Fruit fly (Drosophila melanogaster) whole organism, embryonic: ENCODE data around the gene CG15641.

Experiments
- CG10431 ChIP-seq: fragments of 200-800 bp; sonication (Bioruptor generic); optimal IDR thresholded peaks from 3 replicates; lab custom pipeline; 2018; ENCODE audit warnings: missing biosample characterization, mild to moderate bottlenecking, missing genetic modification characterization
- CG10543 ChIP-seq: fragments of 200-800 bp; sonication (Bioruptor generic); optimal IDR thresholded peaks from 3 replicates; lab custom pipeline; 2017; ENCODE audit warnings: missing biosample characterization, mild to moderate bottlenecking, missing genetic modification characterization, moderate library complexity
- CG10565 ChIP-seq: fragments of 200-800 bp; sonication (Bioruptor generic); optimal IDR thresholded peaks from 3 replicates; lab custom pipeline; 2016; ENCODE audit warnings: missing biosample characterization, mild to moderate bottlenecking, missing genetic modification characterization
- CG10979 ChIP-seq: fragments of 200-800 bp; sonication (Bioruptor generic); optimal IDR thresholded peaks from 2 replicates; lab custom pipeline; 2018; ENCODE audit warnings: missing biosample characterization, mild to moderate bottlenecking, missing genetic modification characterization, moderate library complexity
- CG11723 ChIP-seq: fragments of 200-800 bp; sonication (Bioruptor generic); optimal IDR thresholded peaks from 2 replicates; lab custom pipeline; 2017; ENCODE audit warnings: missing biosample characterization, mild to moderate bottlenecking, missing genetic modification characterization
- CG12104 ChIP-seq: fragments of 200-800 bp; sonication (Bioruptor generic); optimal IDR thresholded peaks from 3 replicates; lab custom pipeline; 2016; ENCODE audit warnings: missing biosample characterization, missing genetic modification characterization
- CG2199 ChIP-seq: fragments of 200-800 bp; sonication (Bioruptor generic); IDR thresholded peaks from 3 replicates; pipeline ENCODE4 v1.3.6; 2022; ENCODE audit warnings: missing biosample characterization, missing genetic modification characterization
- CG3065 ChIP-seq: fragments of 200-800 bp; sonication (Bioruptor generic); optimal IDR thresholded peaks from 2 replicates; lab custom pipeline; 2016; ENCODE audit warnings: missing biosample characterization, missing genetic modification characterization
- CG42726 ChIP-seq: fragments of 200-800 bp; sonication (Bioruptor generic); IDR thresholded peaks from 2 replicates; pipeline ENCODE4 v1.3.6; 2022; ENCODE audit warnings: missing biosample characterization, missing genetic modification characterization; ENCODE audit not compliant: partially characterized antibody
- CG4730 ChIP-seq: fragments of 200-800 bp; sonication (Bioruptor generic); IDR thresholded peaks from 2 replicates; pipeline ENCODE4 v1.3.6; 2022; ENCODE audit warnings: missing biosample characterization, missing genetic modification characterization
- CG7987 ChIP-seq: fragments of 200-800 bp; sonication (Bioruptor generic); optimal IDR thresholded peaks from 2 replicates; lab custom pipeline; 2018; ENCODE audit warnings: missing biosample characterization, mild to moderate bottlenecking, missing genetic modification characterization, moderate library complexity
- CG8281 ChIP-seq: fragments of 200-800 bp; sonication (Bioruptor generic); optimal IDR thresholded peaks from 2 replicates; lab custom pipeline; 2018; ENCODE audit warnings: missing biosample characterization, mild to moderate bottlenecking, missing genetic modification characterization, moderate library complexity
- CG8290 ChIP-seq, 3 experiments: fragments of 200-800 bp; sonication (Bioruptor generic); optimal IDR thresholded peaks; 2 replicates each; lab custom pipeline; 2016 to 2019; ENCODE audit warnings: missing biosample characterization in 3 of 3, missing genetic modification characterization in 3 of 3, mild to moderate bottlenecking in 2 of 3, moderate library complexity in 1 of 3
- CrebB ChIP-seq: fragments of 200-800 bp; sonication (Bioruptor generic); optimal IDR thresholded peaks from 3 replicates; lab custom pipeline; 2018; ENCODE audit warnings: missing biosample characterization, mild to moderate bottlenecking, missing genetic modification characterization
- Dad ChIP-seq: fragments of 200-800 bp; sonication (Bioruptor generic); optimal IDR thresholded peaks from 3 replicates; lab custom pipeline; 2016; ENCODE audit warnings: missing biosample characterization, missing genetic modification characterization
- HLH4C ChIP-seq: fragments of 200-800 bp; sonication (Bioruptor generic); IDR thresholded peaks from 3 replicates; pipeline ENCODE4 v1.3.6; 2022; ENCODE audit warnings: missing biosample characterization, missing genetic modification characterization; ENCODE audit not compliant: partially characterized antibody
- HLHmδ ChIP-seq: fragments of 200-800 bp; sonication (Bioruptor generic); optimal IDR thresholded peaks from 2 replicates; lab custom pipeline; 2018; ENCODE audit warnings: missing biosample characterization, mild to moderate bottlenecking, missing genetic modification characterization, moderate library complexity
- Hey ChIP-seq: fragments of 200-800 bp; sonication (Bioruptor generic); optimal IDR thresholded peaks from 3 replicates; lab custom pipeline; 2018; ENCODE audit warnings: missing biosample characterization, mild to moderate bottlenecking, missing genetic modification characterization
- Hr3 ChIP-seq: fragments of 200-800 bp; sonication (Bioruptor generic); optimal IDR thresholded peaks from 3 replicates; lab custom pipeline; 2016; ENCODE audit warnings: missing biosample characterization, missing genetic modification characterization
- Nf-YA ChIP-seq: fragments of 200-800 bp; sonication (Bioruptor generic); IDR thresholded peaks from 2 replicates; pipeline ENCODE4 v1.3.6; 2022; ENCODE audit warnings: missing biosample characterization, missing genetic modification characterization
- Ravus ChIP-seq: fragments of 200-800 bp; sonication (Bioruptor generic); IDR thresholded peaks from 2 replicates; pipeline ENCODE4 v1.3.6; 2022; ENCODE audit warnings: missing biosample characterization, missing genetic modification characterization
- Side ChIP-seq: fragments of 200-800 bp; sonication (Bioruptor generic); optimal IDR thresholded peaks from 2 replicates; lab custom pipeline; 2016; ENCODE audit warnings: missing biosample characterization, missing genetic modification characterization
- Spps ChIP-seq: fragments of 200-800 bp; sonication (Bioruptor generic); optimal IDR thresholded peaks from 2 replicates; lab custom pipeline; 2018; ENCODE audit warnings: missing biosample characterization, mild to moderate bottlenecking, missing genetic modification characterization
- TFAM ChIP-seq: fragments of 200-800 bp; sonication (Bioruptor generic); optimal IDR thresholded peaks from 2 replicates; lab custom pipeline; 2017; ENCODE audit warnings: missing biosample characterization, missing genetic modification characterization, inconsistent platforms
- aop ChIP-seq: fragments of 200-800 bp; sonication (Bioruptor generic); IDR thresholded peaks from 2 replicates; pipeline ENCODE4 v1.3.6; 2022; ENCODE audit warnings: missing biosample characterization, missing genetic modification characterization
- bab2 ChIP-seq: fragments of 200-800 bp; sonication (Bioruptor generic); optimal IDR thresholded peaks from 2 replicates; lab custom pipeline; 2016; ENCODE audit warnings: missing biosample characterization, missing genetic modification characterization
- bsh ChIP-seq, 2 experiments: fragments of 200-800 bp; sonication (Bioruptor generic); optimal IDR thresholded peaks; 2 replicates each; lab custom pipeline; 2017 to 2018; ENCODE audit warnings: mild to moderate bottlenecking in 2 of 2, missing biosample characterization in 2 of 2, missing genetic modification characterization in 2 of 2, moderate library complexity in 1 of 2
- chif ChIP-seq, 2 experiments: fragments of 200-800 bp; sonication (Bioruptor generic); optimal IDR thresholded peaks; 3 replicates each; lab custom pipeline; 2016; ENCODE audit warnings: missing biosample characterization in 2 of 2, missing genetic modification characterization in 2 of 2
- croc ChIP-seq: fragments of 200-800 bp; sonication (Bioruptor generic); conservative IDR thresholded peaks from 3 replicates; pipeline ENCODE4 v1.3.6; 2022; ENCODE audit warnings: missing biosample characterization, missing genetic modification characterization
- eyg ChIP-seq: fragments of 200-800 bp; sonication (Bioruptor generic); optimal IDR thresholded peaks from 3 replicates; lab custom pipeline; 2016; ENCODE audit warnings: missing biosample characterization, missing genetic modification characterization
- fru ChIP-seq: fragments of >200 bp; optimal IDR thresholded peaks from 2 replicates; lab custom pipeline; 2017
- gcm2 ChIP-seq: fragments of 200-800 bp; sonication (Bioruptor generic); optimal IDR thresholded peaks from 2 replicates; lab custom pipeline; 2016; ENCODE audit warnings: missing biosample characterization, missing genetic modification characterization
- hb ChIP-seq: fragments of 200-800 bp; sonication (Bioruptor generic); IDR thresholded peaks from 3 replicates; pipeline ENCODE4 v1.3.6; 2022; ENCODE audit warnings: missing biosample characterization, missing genetic modification characterization; ENCODE audit not compliant: partially characterized antibody
- hbn ChIP-seq: fragments of 200-800 bp; sonication (Bioruptor generic); IDR thresholded peaks from 2 replicates; pipeline ENCODE4 v1.3.6; 2022; ENCODE audit warnings: missing biosample characterization, missing genetic modification characterization; ENCODE audit not compliant: partially characterized antibody
- hkb ChIP-seq, 2 experiments: fragments of 200-800 bp in 1 of 2; fragments of >200 bp in 1 of 2; sonication (Bioruptor generic) in 1 of 2; IDR thresholded peaks in 1 of 2; optimal IDR thresholded peaks in 1 of 2; 2 replicates each; pipeline versions ENCODE4 v1.3.6 to Lab custom; 2017 to 2022; ENCODE audit warnings: missing biosample characterization in 1 of 2, missing genetic modification characterization in 1 of 2
- ken ChIP-seq: fragments of 200-800 bp; sonication (Bioruptor generic); IDR thresholded peaks from 3 replicates; pipeline ENCODE4 v1.3.6; 2022; ENCODE audit warnings: missing biosample characterization, missing genetic modification characterization
- nerfin-1 ChIP-seq: fragments of 200-800 bp; sonication (Bioruptor generic); optimal IDR thresholded peaks from 3 replicates; lab custom pipeline; 2019; ENCODE audit warnings: missing biosample characterization, mild to moderate bottlenecking, missing genetic modification characterization, moderate library complexity
- oc ChIP-seq: fragments of 200-800 bp; sonication (Bioruptor generic); optimal IDR thresholded peaks from 2 replicates; lab custom pipeline; 2018; ENCODE audit warnings: missing biosample characterization, mild to moderate bottlenecking, missing genetic modification characterization, moderate library complexity
- phol ChIP-seq: fragments of 200-800 bp; sonication (Bioruptor generic); optimal IDR thresholded peaks from 3 replicates; lab custom pipeline; 2018; ENCODE audit warnings: missing biosample characterization, mild to moderate bottlenecking, missing genetic modification characterization, moderate library complexity
- ro ChIP-seq: fragments of 200-800 bp; sonication (Bioruptor generic); IDR thresholded peaks from 2 replicates; pipeline ENCODE4 v1.3.6; 2022; ENCODE audit warnings: missing biosample characterization, missing genetic modification characterization
- run ChIP-seq: fragments of 200-800 bp; sonication (Bioruptor generic); optimal IDR thresholded peaks from 3 replicates; lab custom pipeline; 2018; ENCODE audit warnings: missing biosample characterization, mild to moderate bottlenecking, missing genetic modification characterization
- salm ChIP-seq: fragments of 200-800 bp; sonication (Bioruptor generic); optimal IDR thresholded peaks from 2 replicates; lab custom pipeline; 2018; ENCODE audit warnings: missing biosample characterization, mild to moderate bottlenecking, missing genetic modification characterization
- sim ChIP-seq: fragments of 200-800 bp; sonication (Bioruptor generic); IDR thresholded peaks from 2 replicates; pipeline ENCODE4 v1.3.6; 2022; ENCODE audit warnings: missing biosample characterization, missing genetic modification characterization
- slou ChIP-seq: fragments of 200-800 bp; sonication (Bioruptor generic); optimal IDR thresholded peaks from 3 replicates; lab custom pipeline; 2016; ENCODE audit warnings: missing biosample characterization, missing genetic modification characterization
- sqz ChIP-seq: fragments of 200-800 bp; sonication (Bioruptor generic); optimal IDR thresholded peaks from 3 replicates; lab custom pipeline; 2018; ENCODE audit warnings: missing biosample characterization, mild to moderate bottlenecking, missing genetic modification characterization
- stwl ChIP-seq: fragments of 200-800 bp; sonication (Bioruptor generic); optimal IDR thresholded peaks from 3 replicates; lab custom pipeline; 2018; ENCODE audit warnings: missing biosample characterization, mild to moderate bottlenecking, missing genetic modification characterization, moderate library complexity
- tgo ChIP-seq: fragments of 200-800 bp; sonication (Bioruptor generic); IDR thresholded peaks from 3 replicates; pipeline ENCODE4 v1.3.6; 2022; ENCODE audit warnings: missing biosample characterization, missing genetic modification characterization
- tio ChIP-seq: fragments of 200-800 bp; sonication (Bioruptor generic); optimal IDR thresholded peaks from 2 replicates; lab custom pipeline; 2017; ENCODE audit warnings: missing biosample characterization, missing genetic modification characterization, inconsistent platforms
- vvl ChIP-seq: fragments of 200-800 bp; sonication (Bioruptor generic); IDR thresholded peaks from 2 replicates; pipeline ENCODE4 v1.3.6; 2022; ENCODE audit warnings: missing biosample characterization, missing genetic modification characterization
- z ChIP-seq: fragments of 200-800 bp; sonication (Bioruptor generic); IDR thresholded peaks from 3 replicates; pipeline ENCODE4 v1.3.6; 2022; ENCODE audit warnings: missing biosample characterization, missing genetic modification characterization
- zf30C ChIP-seq: fragments of 200-800 bp; sonication (Bioruptor generic); optimal IDR thresholded peaks from 3 replicates; lab custom pipeline; 2018; ENCODE audit warnings: missing biosample characterization, mild to moderate bottlenecking, missing genetic modification characterization

CG15641 gene

DNA sequence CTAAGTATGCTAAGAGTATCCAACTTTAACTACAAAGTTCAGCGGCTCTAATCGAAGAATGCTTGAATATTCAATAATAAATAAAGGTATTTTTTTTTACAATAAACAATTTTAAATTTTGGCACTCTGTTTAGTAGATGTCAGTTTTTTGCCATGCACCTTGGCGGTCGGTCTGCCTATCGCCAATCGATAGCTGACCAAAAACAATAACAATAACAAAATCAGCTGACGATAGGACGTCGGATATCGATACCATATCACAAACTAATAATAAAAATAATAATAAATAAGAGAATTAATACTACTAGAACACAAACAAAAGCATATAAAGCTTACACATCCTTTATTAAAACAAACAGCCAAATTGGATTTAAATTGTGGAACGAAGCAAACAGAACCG, 19.0 kb downstream of the CG15641 start, which contains the start of gene Gmap (continued):
- no peak for TF ChIP-seq CG8290 (GFP tag; optimal IDR thresholded peaks at IDR 0.05; lab: Kevin White, UChicago)
- peak in 1 of 2 experiments; percentile 16 for TF ChIP-seq CG8290 (tag; optimal IDR thresholded peaks at IDR 0.05; lab: Kevin White, UChicago)
- TF ChIP-seq HLH4C (GFP tag; lab: Robert Waterston, UW): peak; percentile 96
- no peak for TF ChIP-seq oc
- peak; percentile 54 for TF ChIP-seq stwl
- peak; percentile 90 for TF ChIP-seq hb
- no peak for TF ChIP-seq hkb (optimal IDR thresholded peaks at IDR 0.05; lab: Kevin White, UChicago)
- no peak for TF ChIP-seq hkb (GFP tag; IDR thresholded peaks at IDR 0.05; lab: Robert Waterston, UW)
- TF ChIP-seq CG10431 (GFP tag; lab: Kevin White, UChicago): no peak
- TF ChIP-seq z: no peak
- TF ChIP-seq Hr3: no peak
- TF ChIP-seq salm (tag; lab: Kevin White, UChicago): no peak
- TF ChIP-seq CG10565 (GFP tag; lab: Kevin White, UChicago): no peak
- TF ChIP-seq tio (GFP tag; lab: Kevin White, UChicago): no peak
- TF ChIP-seq Side (GFP tag; lab: Kevin White, UChicago): no peak
- TF ChIP-seq CrebB (tag; lab: Kevin White, UChicago): no peak
- TF ChIP-seq vvl (GFP tag; lab: Robert Waterston, UW): no peak
- no peak for TF ChIP-seq croc (GFP tag; lab: Robert Waterston, UW)
- TF ChIP-seq HLHmδ (GFP tag; lab: Kevin White, UChicago): no peak
- TF ChIP-seq ken: no peak
- TF ChIP-seq Dad: no peak
- no peak for TF ChIP-seq Hey (tag; lab: Kevin White, UChicago)
- TF ChIP-seq zf30C (GFP tag; lab: Kevin White, UChicago): no peak
- no peak for TF ChIP-seq CG12104 (GFP tag; lab: Kevin White, UChicago)
- no peak for TF ChIP-seq nerfin-1 (tag; lab: Kevin White, UChicago)
- TF ChIP-seq CG7987: no peak
- no peak for TF ChIP-seq sqz (GFP tag; lab: Kevin White, UChicago)
- TF ChIP-seq CG3065 (GFP tag; lab: Kevin White, UChicago): no peak
- no peak for TF ChIP-seq CG10979 (tag; lab: Kevin White, UChicago)
- TF ChIP-seq fru: no peak
- peak; percentile 59; the same call in 1 of the 2 replicates for TF ChIP-seq hbn
- no peak for TF ChIP-seq CG8281 (tag; lab: Kevin White, UChicago)
- no peak for TF ChIP-seq gcm2 (GFP tag; lab: Kevin White, UChicago)
- no peak for TF ChIP-seq CG2199
- TF ChIP-seq bab2 (GFP tag; lab: Kevin White, UChicago): no peak
- no peak for TF ChIP-seq CG11723
- TF ChIP-seq tgo (GFP tag; lab: Robert Waterston, UW): no peak
- no peak for TF ChIP-seq run (tag; lab: Kevin White, UChicago)
- TF ChIP-seq Nf-YA: no peak
- no peak for TF ChIP-seq Ravus
- no peak for TF ChIP-seq phol (tag; lab: Kevin White, UChicago)
- TF ChIP-seq sim (GFP tag; lab: Robert Waterston, UW): no peak
- no peak for TF ChIP-seq Spps (tag; lab: Kevin White, UChicago)
- no peak for TF ChIP-seq CG4730 (GFP tag; lab: Robert Waterston, UW)
- no peak for TF ChIP-seq chif (GFP tag; optimal IDR thresholded peaks at IDR 0.05; lab: Kevin White, UChicago)
- TF ChIP-seq slou (GFP tag; lab: Kevin White, UChicago): no peak
- no peak for TF ChIP-seq CG10543 (GFP tag; lab: Kevin White, UChicago)
- TF ChIP-seq CG42726 (GFP tag; lab: Robert Waterston, UW): no peak
- TF ChIP-seq ro (GFP tag; lab: Robert Waterston, UW): no peak
- no peak for TF ChIP-seq TFAM (GFP tag; lab: Kevin White, UChicago)
- TF ChIP-seq bsh (GFP tag; optimal IDR thresholded peaks at IDR 0.05; lab: Kevin White, UChicago): no peak
- no peak for TF ChIP-seq eyg (GFP tag; lab: Kevin White, UChicago)
- TF ChIP-seq aop (GFP tag; lab: Robert Waterston, UW): no peak
